Fruit fly (Drosophila melanogaster): ENCODE measurements around the gene Tango10.

- no peak for TF ChIP-seq h (optimal IDR thresholded peaks at IDR 0.05)
- no peak for TF ChIP-seq Sin3A (optimal IDR thresholded peaks at IDR 0.05)
- no peak for TF ChIP-seq psq (optimal IDR thresholded peaks at IDR 0.05)
- no peak for TF ChIP-seq Myc (optimal IDR thresholded peaks at IDR 0.05)
- no peak for TF ChIP-seq insv (optimal IDR thresholded peaks at IDR 0.05)
- TF ChIP-seq ttk (optimal IDR thresholded peaks at IDR 0.05), result no peak
These were observed 24.2 kb upstream of the Tango10 start for dm6 chrX:11695883-11696211.

All from Kc167 (cell line).